Fruit fly (Drosophila melanogaster) whole organism, adult: ENCODE results near the gene S6KL.

Experiments
- CG11617 ChIP-seq: fragments of 200-800 bp; sonication (Bioruptor generic); optimal IDR thresholded peaks from 2 replicates; lab custom pipeline; 2017; ENCODE audit warnings: mild to moderate bottlenecking, missing biosample characterization, missing genetic modification reagents, missing genetic modification characterization
- CG12768 ChIP-seq: fragments of 200-800 bp; sonication (Bioruptor generic); optimal IDR thresholded peaks from 2 replicates; lab custom pipeline; 2017; ENCODE audit warnings: missing biosample characterization, missing genetic modification characterization, mild to moderate bottlenecking, moderate library complexity, missing genetic modification reagents
- CG1620 ChIP-seq: fragments of 200-800 bp; sonication (Bioruptor generic); optimal IDR thresholded peaks from 2 replicates; lab custom pipeline; 2016; ENCODE audit warnings: missing biosample characterization, missing genetic modification characterization
- CG33017 ChIP-seq: fragments of 200-800 bp; sonication (Bioruptor generic); optimal IDR thresholded peaks from 2 replicates; lab custom pipeline; 2018; ENCODE audit warnings: missing biosample characterization, mild to moderate bottlenecking, missing genetic modification characterization, moderate library complexity
- CG5204 ChIP-seq: fragments of 200-800 bp; sonication (Bioruptor generic); optimal IDR thresholded peaks from 2 replicates; lab custom pipeline; 2016; ENCODE audit warnings: missing biosample characterization, missing genetic modification characterization
- CG7045 ChIP-seq: fragments of 200-800 bp; sonication (Bioruptor generic); optimal IDR thresholded peaks from 2 replicates; lab custom pipeline; 2017; ENCODE audit warnings: missing biosample characterization, mild to moderate bottlenecking, missing genetic modification characterization
- CG7101 ChIP-seq: fragments of 200-800 bp; sonication (Bioruptor generic); optimal IDR thresholded peaks from 2 replicates; lab custom pipeline; 2018; ENCODE audit warnings: missing biosample characterization, mild to moderate bottlenecking, missing genetic modification characterization, moderate library complexity
- Clk ChIP-seq: fragments of 200-800 bp; sonication (Bioruptor generic); optimal IDR thresholded peaks from 2 replicates; lab custom pipeline; 2017; ENCODE audit warnings: missing biosample characterization, missing genetic modification characterization
- Hr96 ChIP-seq: fragments of 200-800 bp; sonication (Bioruptor generic); optimal IDR thresholded peaks from 2 replicates; lab custom pipeline; 2016; ENCODE audit warnings: missing biosample characterization, missing genetic modification characterization
- cnc ChIP-seq, 2 experiments: fragments of >200 bp; optimal IDR thresholded peaks; 2 replicates each; lab custom pipeline; 2017
- kay ChIP-seq: fragments of 200-800 bp; sonication (Bioruptor generic); peaks from one replicate; lab custom pipeline; 2016; ENCODE audit warnings: missing biosample characterization, missing genetic modification characterization, borderline replicate concordance
- toe ChIP-seq: fragments of 200-800 bp; sonication (Bioruptor generic); optimal IDR thresholded peaks from 2 replicates; lab custom pipeline; 2016; ENCODE audit warnings: missing biosample characterization, missing genetic modification characterization

DNA sequence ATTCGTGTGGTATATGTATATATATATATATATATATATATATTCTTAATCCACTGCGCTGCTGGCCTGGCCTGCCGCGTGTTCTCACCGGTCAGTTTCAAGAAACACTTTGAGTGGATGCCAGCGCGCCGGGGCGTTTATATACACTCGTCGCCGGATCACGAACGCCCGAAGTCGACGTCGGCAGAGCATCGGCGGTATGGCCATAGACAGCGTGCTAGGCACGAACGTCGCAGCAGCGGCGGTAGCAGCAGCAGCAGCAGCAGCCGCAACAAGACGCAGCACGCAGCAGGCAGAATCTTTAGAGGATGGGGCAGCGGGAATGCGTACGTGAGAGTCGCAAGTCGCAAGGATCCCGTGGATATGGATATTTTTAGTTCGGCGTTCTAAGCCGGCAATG lies 9.3 kb downstream of the S6KL start, which contains the start of gene bnb:
- TF ChIP-seq kay (GFP tag; lab: Kevin White, UChicago) (no peak), CG7101 (tag; lab: Kevin White, UChicago) (no peak), Clk (no peak), CG12768 (GFP tag; lab: Kevin White, UChicago) (no peak), Hr96 (GFP tag; lab: Kevin White, UChicago) (no peak), CG7045 (GFP tag; lab: Kevin White, UChicago) (no peak), CG5204 (no peak), cnc (optimal IDR thresholded peaks at IDR 0.05; lab: Kevin White, UChicago) (no peak), CG1620 (GFP tag; lab: Kevin White, UChicago) (no peak), CG11617 (GFP tag; lab: Kevin White, UChicago) (no peak), toe (GFP tag; lab: Kevin White, UChicago) (no peak), CG33017 (no peak)
